Fruit fly (Drosophila melanogaster): Measurements from ENCODE around the gene eIF4E4.

dm6 chr3L:6697353-6697752, 31.9 kb upstream of the eIF4E4 start:
- TF ChIP-seq run (tag; optimal IDR thresholded peaks at IDR 0.05) (no peak), NC2β (GFP tag; optimal IDR thresholded peaks at IDR 0.05) (no peak), CG1529 (GFP tag; optimal IDR thresholded peaks at IDR 0.05) (no peak), da (GFP tag; optimal IDR thresholded peaks at IDR 0.05) (no peak), CG10654 (GFP tag; optimal IDR thresholded peaks at IDR 0.05) (no peak), Ravus (GFP tag; IDR thresholded peaks at IDR 0.05) (no peak), sd (tag; optimal IDR thresholded peaks at IDR 0.05) (peak; percentile 85), br (optimal IDR thresholded peaks at IDR 0.05) (no peak), Dad (GFP tag; optimal IDR thresholded peaks at IDR 0.05) (no peak), esg (GFP tag; conservative IDR thresholded peaks at IDR 0.05) (no peak), her (GFP tag; optimal IDR thresholded peaks at IDR 0.05) (no peak), dimm (GFP tag; IDR thresholded peaks at IDR 0.05) (no peak), shn (GFP tag; optimal IDR thresholded peaks at IDR 0.05) (no peak), Mrtf (GFP tag; IDR thresholded peaks at IDR 0.05) (no peak)

Measured in whole organism, embryonic.